Fruit fly (Drosophila melanogaster) whole organism: Measurements from ENCODE around the gene CG10280.

ENCODE experiments used
- CG8478 ChIP-seq: fragments of >200 bp; optimal IDR thresholded peaks from 2 replicates; lab custom pipeline; 2018; ENCODE audit warnings: inconsistent platforms
- pan ChIP-seq: fragments of >200 bp; optimal IDR thresholded peaks from 2 replicates; lab custom pipeline; 2017
- psq ChIP-seq: fragments of >200 bp; optimal IDR thresholded peaks from 2 replicates; lab custom pipeline; 2017

DNA sequence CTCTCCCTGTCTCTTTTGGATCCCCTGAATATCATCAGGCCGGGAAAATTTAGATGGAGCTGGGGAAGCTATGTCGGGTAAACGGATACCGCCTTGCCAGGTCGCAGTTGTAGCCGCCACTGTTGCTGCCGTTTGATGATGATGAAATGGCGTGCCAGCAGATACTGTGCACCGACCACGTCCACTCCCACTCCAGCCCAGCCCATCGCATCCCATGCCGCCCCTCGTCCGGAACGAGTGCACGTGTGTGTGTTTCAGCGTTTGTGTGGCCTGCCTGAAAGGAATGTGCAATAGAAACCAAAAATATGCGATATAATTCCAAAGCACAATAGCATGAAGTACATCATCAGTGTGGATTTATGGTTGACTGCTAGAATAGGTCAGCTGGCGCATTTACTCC lies 26.5 kb upstream of the CG10280 start:
- TF ChIP-seq CG8478 (lab: Kevin White, UChicago) (no peak), psq (lab: Kevin White, UChicago) (no peak), pan (lab: Kevin White, UChicago) (no peak)
